Worm (Caenorhabditis elegans) whole organism, mixed stage, embryonic: ENCODE data around the gene srh-192.
"Not testable (repeated sequence)": the region's sequence is repeated elsewhere in the genome, so short reads cannot be mapped to it uniquely, and the experiment has no call there.

Source experiments
- M03D4.4 ChIP-seq: sonication (generic microtip); optimal IDR thresholded peaks from 2 replicates; lab custom pipeline; 2017; ENCODE audit warnings: mild to moderate bottlenecking, missing genetic modification characterization, missing compliant biosample characterization
- bed-3 ChIP-seq: fragments of 200-800 bp; sonication (Bioruptor generic); optimal IDR thresholded peaks from 3 replicates; lab custom pipeline; 2018; ENCODE audit warnings: mild to moderate bottlenecking, missing genetic modification characterization, moderate library complexity, missing compliant biosample characterization
- blmp-1 ChIP-seq: fragments of 150-350 bp; optimal IDR thresholded peaks from 2 replicates; lab custom pipeline; 2014; ENCODE audit warnings: missing biosample characterization, missing genetic modification characterization
- ceh-39 ChIP-seq: fragments of 150-350 bp; optimal IDR thresholded peaks from 2 replicates; lab custom pipeline; 2014; ENCODE audit warnings: missing biosample characterization, missing genetic modification characterization
- ceh-43 ChIP-seq: fragments of 200-800 bp; sonication (Bioruptor generic); optimal IDR thresholded peaks from 2 replicates; lab custom pipeline; 2018; ENCODE audit warnings: mild to moderate bottlenecking, missing genetic modification characterization, moderate library complexity, missing compliant biosample characterization
- ceh-83 ChIP-seq: fragments of 200-800 bp; sonication (Bioruptor generic); optimal IDR thresholded peaks from 2 replicates; lab custom pipeline; 2018; ENCODE audit warnings: mild to moderate bottlenecking, missing genetic modification characterization, missing compliant biosample characterization
- ces-1 ChIP-seq: fragments of 150-350 bp; optimal IDR thresholded peaks from 2 replicates; lab custom pipeline; 2014; ENCODE audit warnings: missing biosample characterization, missing genetic modification reagents, missing genetic modification characterization
- cnd-1 ChIP-seq: fragments of 200-800 bp; sonication (Bioruptor generic); optimal IDR thresholded peaks from 2 replicates; lab custom pipeline; 2018; ENCODE audit warnings: mild to moderate bottlenecking, missing genetic modification characterization, missing compliant biosample characterization
- drap-1 ChIP-seq: fragments of 200-800 bp; sonication (Bioruptor generic); optimal IDR thresholded peaks from 3 replicates; lab custom pipeline; 2018; ENCODE audit warnings: mild to moderate bottlenecking, missing genetic modification characterization, missing compliant biosample characterization
- elt-1 ChIP-seq: sonication (generic microtip); optimal IDR thresholded peaks from 2 replicates; lab custom pipeline; 2017; ENCODE audit warnings: missing genetic modification characterization, mild to moderate bottlenecking, missing compliant biosample characterization, antibody characterized with exemption, moderate library complexity, borderline replicate concordance; ENCODE audit not compliant: insufficient read depth
- elt-3 ChIP-seq: fragments of 150-350 bp; optimal IDR thresholded peaks from 2 replicates; lab custom pipeline; 2014; ENCODE audit warnings: missing biosample characterization, missing genetic modification characterization
- flh-1 ChIP-seq: fragments of 200-800 bp; sonication (Bioruptor generic); optimal IDR thresholded peaks from 2 replicates; lab custom pipeline; 2018; ENCODE audit warnings: mild to moderate bottlenecking, missing genetic modification characterization, moderate library complexity, missing compliant biosample characterization
- ham-2 ChIP-seq: fragments of 200-800 bp; sonication (Bioruptor generic); optimal IDR thresholded peaks from 2 replicates; lab custom pipeline; 2018; ENCODE audit warnings: mild to moderate bottlenecking, missing genetic modification characterization, missing compliant biosample characterization
- hlh-1 ChIP-seq: fragments of 150-350 bp; optimal IDR thresholded peaks from 2 replicates; lab custom pipeline; 2014; ENCODE audit warnings: missing biosample characterization, missing genetic modification reagents, missing genetic modification characterization
- lin-32 ChIP-seq: fragments of 200-800 bp; sonication (Bioruptor generic); optimal IDR thresholded peaks from 2 replicates; lab custom pipeline; 2018; ENCODE audit warnings: mild to moderate bottlenecking, missing genetic modification characterization, missing compliant biosample characterization
- lsy-2 ChIP-seq: fragments of 150-350 bp; optimal IDR thresholded peaks from 2 replicates; lab custom pipeline; 2014; ENCODE audit warnings: missing biosample characterization, missing genetic modification characterization
- mab-5 ChIP-seq: fragments of 150-350 bp; optimal IDR thresholded peaks from 2 replicates; lab custom pipeline; 2014; ENCODE audit warnings: missing biosample characterization, missing genetic modification characterization
- mep-1 ChIP-seq: fragments of 150-350 bp; optimal IDR thresholded peaks from 2 replicates; lab custom pipeline; 2017; ENCODE audit warnings: missing biosample characterization, missing genetic modification reagents, missing genetic modification characterization, inconsistent platforms
- mls-2 ChIP-seq: sonication (generic microtip); optimal IDR thresholded peaks from 2 replicates; lab custom pipeline; 2016; ENCODE audit warnings: mild to moderate bottlenecking, missing genetic modification characterization, moderate library complexity, missing compliant biosample characterization
- nhr-12 ChIP-seq: fragments of 150-350 bp; optimal IDR thresholded peaks from 2 replicates; lab custom pipeline; 2014; ENCODE audit warnings: missing biosample characterization, missing genetic modification characterization
- nhr-2 ChIP-seq: fragments of 150-350 bp; optimal IDR thresholded peaks from 2 replicates; lab custom pipeline; 2014; ENCODE audit warnings: missing biosample characterization, missing genetic modification characterization
- nhr-237 ChIP-seq: fragments of 150-350 bp; optimal IDR thresholded peaks from 2 replicates; lab custom pipeline; 2014; ENCODE audit warnings: missing biosample characterization, missing genetic modification characterization
- nhr-28 ChIP-seq: fragments of 150-350 bp; optimal IDR thresholded peaks from 2 replicates; lab custom pipeline; 2014; ENCODE audit warnings: missing biosample characterization, missing genetic modification characterization
- nhr-76 ChIP-seq: sonication (generic microtip); optimal IDR thresholded peaks from 2 replicates; lab custom pipeline; 2017; ENCODE audit warnings: missing biosample characterization, missing genetic modification characterization
- pha-4 ChIP-seq: fragments of 150-350 bp; optimal IDR thresholded peaks from 2 replicates; lab custom pipeline; 2018; ENCODE audit warnings: missing biosample characterization, missing genetic modification reagents, missing genetic modification characterization
- sem-2 ChIP-seq: fragments of 200-800 bp; sonication (Bioruptor generic); optimal IDR thresholded peaks from 2 replicates; lab custom pipeline; 2018; ENCODE audit warnings: mild to moderate bottlenecking, missing genetic modification characterization, missing compliant biosample characterization
- snpc-4 ChIP-seq: fragments of 150-350 bp; optimal IDR thresholded peaks from 2 replicates; lab custom pipeline; 2014; ENCODE audit warnings: missing biosample characterization, missing genetic modification characterization
- sptf-1 ChIP-seq: sonication (generic microtip); optimal IDR thresholded peaks from 2 replicates; lab custom pipeline; 2017; ENCODE audit warnings: mild to moderate bottlenecking, missing genetic modification characterization, moderate library complexity, missing compliant biosample characterization
- unc-120 ChIP-seq: sonication (generic microtip); optimal IDR thresholded peaks from 2 replicates; lab custom pipeline; 2017; ENCODE audit warnings: missing genetic modification characterization, missing compliant biosample characterization; ENCODE audit not compliant: poor library complexity, severe bottlenecking
- unc-39 ChIP-seq: fragments of 150-350 bp; optimal IDR thresholded peaks from 2 replicates; lab custom pipeline; 2014; ENCODE audit warnings: missing biosample characterization, missing genetic modification characterization
- unc-62 ChIP-seq: fragments of 150-350 bp; optimal IDR thresholded peaks from 2 replicates; lab custom pipeline; 2014; ENCODE audit warnings: missing biosample characterization, missing genetic modification reagents, missing genetic modification characterization
- zip-8 ChIP-seq: fragments of 150-350 bp; optimal IDR thresholded peaks from 2 replicates; lab custom pipeline; 2014; ENCODE audit warnings: missing biosample characterization, missing genetic modification characterization

srh-192 gene

DNA sequence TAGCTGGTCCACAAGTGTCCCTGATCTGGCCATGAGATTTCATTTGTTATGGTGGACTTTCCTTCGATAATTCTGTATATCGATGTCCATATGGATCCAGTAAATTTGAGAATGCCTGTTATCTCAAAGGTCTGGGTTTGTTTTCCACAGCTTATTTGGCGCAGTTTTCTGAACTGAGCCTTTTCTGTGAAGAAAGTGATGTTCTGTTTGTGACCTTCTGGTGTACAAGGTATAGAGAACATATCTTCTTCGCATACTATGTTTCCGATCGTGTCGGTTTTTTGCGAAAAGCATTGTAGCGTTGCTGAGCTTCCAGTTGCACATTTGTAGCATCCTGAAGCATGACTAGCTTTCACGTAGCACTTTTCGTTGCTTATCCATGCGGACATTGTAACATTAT is 12.1 kb downstream of the srh-192 start:
- no peak for TF ChIP-seq mab-5 (tag; lab: Kevin White, UChicago)
- TF ChIP-seq bed-3 (GFP tag; lab: Kevin White, UChicago), result no peak
- TF ChIP-seq M03D4.4, result no peak
- TF ChIP-seq drap-1, result no peak
- TF ChIP-seq nhr-12 (tag; lab: Kevin White, UChicago), result no peak
- no peak for TF ChIP-seq pha-4 (tag; lab: Kevin White, UChicago)
- TF ChIP-seq nhr-237 (tag; lab: Kevin White, UChicago), result no peak
- TF ChIP-seq nhr-28 (tag; lab: Kevin White, UChicago), result no peak
- TF ChIP-seq sptf-1 (tag; lab: Kevin White, UChicago), result no peak
- TF ChIP-seq flh-1, result no peak
- no peak for TF ChIP-seq zip-8
- no peak for TF ChIP-seq ces-1 (GFP tag; lab: Kevin White, UChicago)
- TF ChIP-seq elt-1 (tag; lab: Kevin White, UChicago), result no peak

DNA sequence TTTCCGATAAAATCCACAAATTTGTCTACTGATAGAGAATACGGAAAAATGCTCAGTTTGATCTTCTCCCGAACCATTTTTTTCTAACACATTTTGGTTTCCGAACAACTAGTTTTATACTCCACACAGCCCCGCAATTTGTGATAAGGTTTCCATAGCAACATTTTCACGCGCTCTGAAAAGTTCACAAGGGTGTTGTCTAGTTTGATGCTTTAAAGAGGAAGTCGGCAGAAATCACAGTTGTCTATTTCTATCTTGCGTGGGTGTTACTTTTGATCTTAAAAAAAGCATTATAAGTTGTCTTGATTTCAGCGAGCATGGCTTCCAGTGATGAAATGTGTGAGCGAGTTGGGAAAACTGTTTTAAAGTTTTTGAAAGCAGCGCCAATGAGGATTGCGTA is 15.2 kb downstream of the srh-192 start, which contains the start of gene ZC132.3:
Gene ZC132.3 (minus strand): TSS at position 101 of the 400 bp plus-strand sequence.
- TF ChIP-seq nhr-12 (tag; lab: Kevin White, UChicago) (no peak), snpc-4 (tag; lab: Kevin White, UChicago) (no peak), lsy-2 (tag; lab: Kevin White, UChicago) (no peak), ceh-83 (GFP tag; lab: Kevin White, UChicago) (no peak), bed-3 (GFP tag; lab: Kevin White, UChicago) (no peak), mep-1 (tag; lab: Kevin White, UChicago) (no peak), unc-62 (no peak), lin-32 (GFP tag; lab: Kevin White, UChicago) (no peak), nhr-76 (tag; lab: Kevin White, UChicago) (no peak), unc-39 (tag; lab: Kevin White, UChicago) (no peak), flh-1 (no peak), ham-2 (no peak), ces-1 (GFP tag; lab: Kevin White, UChicago) (no peak), ceh-43 (GFP tag; lab: Kevin White, UChicago) (no peak), blmp-1 (tag; lab: Kevin White, UChicago) (no peak), nhr-2 (no peak), elt-1 (tag; lab: Kevin White, UChicago) (no peak), nhr-28 (tag; lab: Kevin White, UChicago) (no peak), mls-2 (tag; lab: Kevin White, UChicago) (no peak), drap-1 (no peak)

DNA sequence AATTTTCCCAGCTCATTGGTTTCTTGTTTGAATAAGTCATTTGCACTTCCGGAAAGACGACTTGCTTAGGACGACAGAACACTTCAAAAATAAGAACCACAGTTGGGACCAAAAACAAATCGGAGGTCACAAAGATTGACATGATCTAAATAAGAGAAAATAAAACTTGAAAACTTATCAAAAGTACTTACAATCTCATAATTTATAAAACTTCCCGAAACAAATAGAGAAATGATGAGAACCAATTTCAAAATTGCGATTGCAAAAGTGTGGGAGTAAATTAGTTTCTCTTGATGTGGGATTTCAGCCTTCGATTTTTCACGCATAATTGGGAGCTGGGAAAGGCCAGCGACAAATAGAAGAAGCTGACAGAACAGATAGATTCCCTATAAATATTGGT is 16.4 kb downstream of the srh-192 start, which contains the start of gene ZC132.11:
Gene ZC132.11 (minus strand): TSS at position 101 of the 400 bp plus-strand sequence.
- no peak for TF ChIP-seq elt-3 (tag; lab: Kevin White, UChicago)
- no peak for TF ChIP-seq elt-1 (tag; lab: Kevin White, UChicago)
- TF ChIP-seq nhr-237 (tag; lab: Kevin White, UChicago), result no peak
- no peak for TF ChIP-seq flh-1
- TF ChIP-seq ceh-39 (tag; lab: Kevin White, UChicago), result no peak
- TF ChIP-seq nhr-28 (tag; lab: Kevin White, UChicago), result no peak
- TF ChIP-seq hlh-1 (tag; lab: Kevin White, UChicago), result no peak
- TF ChIP-seq, all 35 proteins: peak for 0

DNA sequence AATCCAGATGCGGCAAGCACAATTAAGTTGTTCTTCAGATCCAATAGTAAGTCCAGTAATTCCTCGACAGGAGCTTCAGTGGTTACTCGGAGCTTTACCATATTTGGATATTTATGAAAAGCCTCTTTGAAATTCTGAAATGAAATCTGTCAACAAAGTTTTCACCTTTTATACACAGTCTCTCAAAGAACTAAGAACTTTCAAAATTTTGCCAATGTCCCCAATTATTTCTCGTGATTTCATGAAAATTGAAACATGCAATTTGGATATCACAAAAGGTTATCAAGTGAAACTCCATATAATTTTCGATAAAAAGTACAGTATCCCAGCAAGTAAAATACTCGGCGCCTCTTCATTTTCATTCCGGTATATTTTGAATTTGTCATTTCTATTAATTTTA is 19.0 kb downstream of the srh-192 start, which contains the start of gene F47D2.11:
Gene F47D2.11 (minus strand): TSS at position 101 of the 400 bp plus-strand sequence.
- no peak for TF ChIP-seq cnd-1 (tag; lab: Kevin White, UChicago)
- TF ChIP-seq lsy-2 (tag; lab: Kevin White, UChicago), result no peak
- no peak for TF ChIP-seq unc-120
- TF ChIP-seq nhr-12 (tag; lab: Kevin White, UChicago), result no peak
- TF ChIP-seq sem-2 (GFP tag; lab: Kevin White, UChicago), result no peak
- no peak for TF ChIP-seq nhr-76 (tag; lab: Kevin White, UChicago)

DNA sequence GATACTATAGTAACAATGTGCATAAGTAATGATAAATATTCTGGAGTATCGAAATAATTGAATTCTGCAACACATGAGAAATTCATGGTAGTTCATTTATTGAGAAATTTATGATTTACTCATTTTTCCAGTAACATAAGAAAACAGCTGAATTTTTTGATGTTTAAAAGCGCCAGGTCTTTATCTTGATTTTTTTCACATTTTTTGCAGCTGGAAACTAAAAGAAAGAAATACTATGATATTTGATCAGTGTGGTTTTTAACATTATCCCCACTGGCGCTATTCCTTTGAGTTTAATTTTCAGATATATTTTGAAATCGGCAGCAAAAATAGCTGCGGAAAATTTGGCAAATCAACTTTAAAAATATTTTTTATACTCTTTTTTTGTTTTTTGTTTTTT is 21.5 kb downstream of the srh-192 start, which contains the start of gene srh-194:
Gene srh-194 (minus strand): TSS at position 101 of the 400 bp plus-strand sequence.
- not testable (repeated sequence) for TF ChIP-seq ceh-43 (GFP tag; lab: Kevin White, UChicago); unc-39 (tag; lab: Kevin White, UChicago); elt-3 (tag; lab: Kevin White, UChicago)
- TF ChIP-seq, all 35 proteins: peak for 0; not testable (repeated sequence) for 35
